Worm (Caenorhabditis elegans) whole organism, L4/young adult: ENCODE results near the gene srw-98.

Experiments used
- W03F9.2 ChIP-seq: fragments of 150-350 bp; optimal IDR thresholded peaks from 2 replicates; lab custom pipeline; 2014; ENCODE audit warnings: missing biosample characterization, missing genetic modification characterization
- him-1 ChIP-seq: sonication (generic microtip); optimal IDR thresholded peaks from 2 replicates; lab custom pipeline; 2016; ENCODE audit warnings: missing genotype, missing genetic modification reagents, missing genetic modification characterization, missing compliant biosample characterization

ce11 chrV:1654845-1655244, 23.3 kb downstream of the srw-98 start, which contains the start of gene irld-11:
- TF ChIP-seq him-1 (no peak), W03F9.2 (no peak)
